Worm (Caenorhabditis elegans) whole organism, L4/young adult: ENCODE measurements around the gene F11D11.3.

ENCODE experiments used
- W03F9.2 ChIP-seq: fragments of 150-350 bp; optimal IDR thresholded peaks from 2 replicates; lab custom pipeline; 2014; ENCODE audit warnings: missing biosample characterization, missing genetic modification characterization
- dao-5 ChIP-seq: sonication (generic microtip); optimal IDR thresholded peaks from 2 replicates; lab custom pipeline; 2016; ENCODE audit warnings: missing genotype, missing genetic modification characterization, moderate library complexity, missing compliant biosample characterization
- him-1 ChIP-seq: sonication (generic microtip); optimal IDR thresholded peaks from 2 replicates; lab custom pipeline; 2016; ENCODE audit warnings: missing genotype, missing genetic modification reagents, missing genetic modification characterization, missing compliant biosample characterization

DNA sequence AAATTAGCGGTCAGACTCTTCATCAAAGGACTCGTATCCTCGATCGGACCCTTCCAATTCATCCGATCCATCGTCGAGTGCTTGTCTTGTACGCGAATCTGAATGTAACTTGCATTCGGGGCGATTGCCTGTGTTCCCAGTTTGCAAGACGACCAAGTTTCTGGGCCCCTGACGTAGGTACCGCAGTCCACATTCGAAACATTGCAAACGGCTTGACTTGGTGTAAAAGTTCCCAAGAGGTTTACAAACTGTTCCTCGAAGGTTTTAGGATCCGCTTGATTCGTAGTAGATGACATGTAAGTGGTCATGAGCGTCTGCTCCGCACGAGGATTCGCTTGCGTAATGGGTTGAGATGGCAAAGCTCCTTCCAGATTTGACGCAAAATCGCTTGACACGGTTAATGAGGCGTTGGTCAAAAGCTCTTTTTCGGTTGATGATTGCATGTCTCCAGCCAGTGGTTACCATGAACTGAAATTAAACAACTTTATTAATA is 16.2 kb upstream of the F11D11.3 start, which contains the start of gene Y17D7B.4:
- TF ChIP-seq W03F9.2 (tag; lab: Kevin White, UChicago), result no peak
- TF ChIP-seq him-1 (tag; lab: Kevin White, UChicago), result no peak
- no peak for TF ChIP-seq dao-5
